Worm (Caenorhabditis elegans) whole organism, midembryonic: ENCODE results near the gene F49H12.7.
A peak's percentile ranks its signal among the peaks of the same experiment; 100 is the strongest.

Source experiments
- T22C8.4 ChIP-seq: fragments of 200-800 bp; sonication (Bioruptor generic); IDR thresholded peaks from 2 replicates; pipeline ENCODE4 v1.3.6; 2022; ENCODE audit warnings: missing genetic modification characterization, missing compliant biosample characterization
- cog-1 ChIP-seq: sonication (generic microtip); optimal IDR thresholded peaks from 2 replicates; lab custom pipeline; 2016; ENCODE audit warnings: missing genetic modification characterization, missing compliant biosample characterization
- flt-1 ChIP-seq: fragments of 200-800 bp; sonication (Bioruptor generic); IDR thresholded peaks from 2 replicates; pipeline ENCODE4 v1.3.6; 2022; ENCODE audit warnings: missing genetic modification characterization, missing compliant biosample characterization
- klf-2 ChIP-seq: fragments of 200-800 bp; sonication (Bioruptor generic); conservative IDR thresholded peaks from 2 replicates; pipeline ENCODE4 v1.3.6; 2022; ENCODE audit warnings: missing genetic modification reagents, missing genetic modification characterization, missing compliant biosample characterization
- med-1 ChIP-seq: sonication (generic microtip); optimal IDR thresholded peaks from 2 replicates; lab custom pipeline; 2017; ENCODE audit warnings: missing genetic modification characterization, mild to moderate bottlenecking, missing compliant biosample characterization, antibody characterized with exemption, missing genetic modification reagents; ENCODE audit not compliant: insufficient read depth
- ref-1 ChIP-seq: fragments of 200-800 bp; sonication (Bioruptor generic); conservative IDR thresholded peaks from 2 replicates; pipeline ENCODE4 v1.3.6; 2022; ENCODE audit warnings: missing genetic modification reagents, missing genetic modification characterization, missing compliant biosample characterization
- tab-1 ChIP-seq: fragments of 200-800 bp; sonication (Bioruptor generic); IDR thresholded peaks from 2 replicates; pipeline ENCODE4 v1.3.6; 2022; ENCODE audit warnings: missing genetic modification characterization, missing compliant biosample characterization
- ztf-23 ChIP-seq: fragments of 200-800 bp; sonication (Bioruptor generic); IDR thresholded peaks from 2 replicates; pipeline ENCODE4 v1.3.6; 2022; ENCODE audit warnings: missing genetic modification reagents, missing genetic modification characterization, missing compliant biosample characterization
- ztf-29 ChIP-seq: fragments of 200-800 bp; sonication (Bioruptor generic); IDR thresholded peaks from 2 replicates; pipeline ENCODE4 v1.3.6; 2022; ENCODE audit warnings: missing genetic modification reagents, missing genetic modification characterization, missing compliant biosample characterization

The F49H12.7 gene

DNA sequence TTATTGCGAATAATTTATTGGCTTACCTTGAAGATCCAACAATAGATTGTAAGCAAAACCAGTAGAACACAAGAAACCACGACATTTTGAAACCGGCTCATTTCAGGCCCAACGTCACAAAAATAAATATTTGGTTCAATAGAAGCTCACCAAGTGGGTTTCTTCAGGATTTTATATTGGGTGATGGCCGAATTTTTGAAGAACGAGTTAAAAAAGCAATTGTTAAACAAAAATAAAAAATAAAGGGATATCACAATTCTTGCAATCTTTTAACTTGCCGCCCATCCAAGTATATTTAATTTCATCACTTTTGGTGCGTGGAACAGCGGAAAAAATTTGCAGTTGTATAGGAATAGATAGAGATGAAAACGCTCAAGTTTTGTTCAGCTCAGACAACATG, 32.0 kb downstream of the F49H12.7 start, which contains the start of gene T21D9.2:
T21D9.2 (minus strand) TSS at position 101 of the 400 bp plus-strand sequence.
- TF ChIP-seq ztf-23 (GFP tag; lab: Robert Waterston, UW), result no peak
- no peak for TF ChIP-seq tab-1
- TF ChIP-seq ztf-29 (GFP tag; lab: Robert Waterston, UW), result no peak
- TF ChIP-seq ref-1, result no peak
- no peak for TF ChIP-seq T22C8.4 (GFP tag; lab: Robert Waterston, UW)
- TF ChIP-seq med-1 (GFP tag; lab: Kevin White, UChicago), result no peak
- TF ChIP-seq cog-1, result no peak
- no peak for TF ChIP-seq klf-2 (GFP tag; lab: Robert Waterston, UW)
- no peak for TF ChIP-seq flt-1 (GFP tag; lab: Robert Waterston, UW)

- TF ChIP-seq tab-1 (no peak), ref-1 (no peak), klf-2 (GFP tag; lab: Robert Waterston, UW) (no peak), ztf-29 (GFP tag; lab: Robert Waterston, UW) (no peak), cog-1 (no peak), T22C8.4 (GFP tag; lab: Robert Waterston, UW) (no peak), ztf-23 (GFP tag; lab: Robert Waterston, UW) (no peak), flt-1 (GFP tag; lab: Robert Waterston, UW) (no peak), med-1 (GFP tag; lab: Kevin White, UChicago) (no peak)
Observed at ce11 chrX:2099002-2099401, 34.2 kb downstream of the F49H12.7 start.

DNA sequence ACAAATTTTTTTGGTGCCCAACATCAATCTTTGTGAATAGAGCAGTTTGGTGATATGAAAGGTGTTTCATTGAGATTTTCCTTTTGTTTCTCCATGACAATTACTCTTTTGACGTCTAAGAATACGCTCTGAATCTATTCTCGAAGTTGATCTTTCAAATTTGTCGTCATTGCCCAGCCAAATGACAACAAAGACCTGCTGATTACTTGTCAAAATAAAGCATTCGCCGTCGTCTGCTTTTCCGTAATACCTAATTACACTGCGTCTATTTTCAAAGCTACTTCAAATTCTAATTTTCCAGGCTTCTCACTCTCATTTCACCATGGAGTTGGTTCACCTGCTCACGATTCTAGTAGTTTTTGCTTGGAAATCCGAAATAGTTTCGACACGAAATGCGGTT, 40.5 kb downstream of the F49H12.7 start, which contains the start of gene F53B1.3:
F53B1.3 (plus strand) TSS at position 301 of the 400 bp plus-strand sequence.
- no peak for TF ChIP-seq tab-1
- TF ChIP-seq ztf-23 (GFP tag; lab: Robert Waterston, UW), result no peak
- no peak for TF ChIP-seq klf-2 (GFP tag; lab: Robert Waterston, UW)
- TF ChIP-seq T22C8.4 (GFP tag; lab: Robert Waterston, UW), result no peak
- TF ChIP-seq flt-1 (GFP tag; lab: Robert Waterston, UW), result no peak
- no peak for TF ChIP-seq ref-1
- TF ChIP-seq cog-1, result no peak
- no peak for TF ChIP-seq ztf-29 (GFP tag; lab: Robert Waterston, UW)
- TF ChIP-seq med-1 (GFP tag; lab: Kevin White, UChicago), result no peak

ce11 chrX:2107414-2107813, 42.6 kb downstream of the F49H12.7 start:
- no peak for TF ChIP-seq med-1 (GFP tag; lab: Kevin White, UChicago)
- no peak for TF ChIP-seq flt-1 (GFP tag; lab: Robert Waterston, UW)
- TF ChIP-seq ztf-23 (GFP tag; lab: Robert Waterston, UW), result no peak
- TF ChIP-seq ref-1, result no peak
- TF ChIP-seq ztf-29 (GFP tag; lab: Robert Waterston, UW), result no peak
- TF ChIP-seq T22C8.4 (GFP tag; lab: Robert Waterston, UW), result no peak
- no peak for TF ChIP-seq cog-1
- TF ChIP-seq klf-2 (GFP tag; lab: Robert Waterston, UW), result no peak
- no peak for TF ChIP-seq tab-1

DNA sequence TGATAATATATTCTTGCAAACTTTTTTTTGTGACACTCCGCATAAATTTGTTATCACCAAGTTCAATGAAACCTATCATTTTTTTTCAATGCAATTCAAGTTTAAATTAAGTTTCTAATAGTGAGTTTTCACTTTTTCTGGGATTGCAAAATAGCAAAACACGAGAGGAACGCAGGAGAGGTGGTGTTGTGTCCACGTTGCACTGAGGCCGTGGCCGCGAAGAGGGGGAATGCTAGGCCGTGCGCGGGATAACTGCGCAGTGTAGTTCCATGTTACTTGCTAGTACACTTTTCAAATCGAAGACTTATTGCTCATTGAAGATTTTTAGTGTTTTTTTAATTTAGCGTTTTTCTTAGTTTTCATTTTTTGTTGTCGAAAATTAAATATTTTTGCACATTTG, 43.4 kb downstream of the F49H12.7 start:
- TF ChIP-seq ref-1, result no peak
- 0 out of 2 replicates have a peak, but pooled peaks have one; percentile 29 for TF ChIP-seq flt-1 (GFP tag; lab: Robert Waterston, UW)

- TF ChIP-seq klf-2 (GFP tag; lab: Robert Waterston, UW) (no peak), T22C8.4 (GFP tag; lab: Robert Waterston, UW) (no peak), ztf-23 (GFP tag; lab: Robert Waterston, UW) (no peak), ztf-29 (GFP tag; lab: Robert Waterston, UW) (no peak), flt-1 (GFP tag; lab: Robert Waterston, UW) (no peak)
Observed at ce11 chrX:2108682-2109081, 43.9 kb downstream of the F49H12.7 start, which contains the start of gene F53B1.2. TSS of gene F53B1.2 (plus strand) at chrX:2108982.

- no peak for TF ChIP-seq ref-1
- no peak for TF ChIP-seq ztf-23 (GFP tag; lab: Robert Waterston, UW)
Observed at ce11 chrX:2110603-2111327, 45.9 kb downstream of the F49H12.7 start.

- TF ChIP-seq med-1 (GFP tag; lab: Kevin White, UChicago), result no peak
- no peak for TF ChIP-seq tab-1
- TF ChIP-seq T22C8.4 (GFP tag; lab: Robert Waterston, UW), result no peak
- TF ChIP-seq klf-2 (GFP tag; lab: Robert Waterston, UW), result no peak
- no peak for TF ChIP-seq cog-1
- no peak for TF ChIP-seq ref-1
- no peak for TF ChIP-seq ztf-29 (GFP tag; lab: Robert Waterston, UW)
- no peak for TF ChIP-seq ztf-23 (GFP tag; lab: Robert Waterston, UW)
- TF ChIP-seq flt-1 (GFP tag; lab: Robert Waterston, UW), result no peak
Observed at ce11 chrX:2113004-2113403, 48.2 kb downstream of the F49H12.7 start, which contains the start of gene bus-5. TSS of gene bus-5 (minus strand) at chrX:2113104.

- no peak for TF ChIP-seq flt-1 (GFP tag; lab: Robert Waterston, UW)
- no peak for TF ChIP-seq ref-1
- TF ChIP-seq ztf-23 (GFP tag; lab: Robert Waterston, UW), result no peak
- no peak for TF ChIP-seq ztf-29 (GFP tag; lab: Robert Waterston, UW)
Observed at ce11 chrX:2114171-2114570, 49.3 kb downstream of the F49H12.7 start.
